Worm (Caenorhabditis elegans) whole organism, mixed stage, embryonic: ENCODE measurements around the gene fbxa-77.

ENCODE experiments used
- M03D4.4 ChIP-seq: sonication (generic microtip); optimal IDR thresholded peaks from 2 replicates; lab custom pipeline; 2017; ENCODE audit warnings: mild to moderate bottlenecking, missing genetic modification characterization, missing compliant biosample characterization
- elt-1 ChIP-seq: sonication (generic microtip); optimal IDR thresholded peaks from 2 replicates; lab custom pipeline; 2017; ENCODE audit warnings: missing genetic modification characterization, mild to moderate bottlenecking, missing compliant biosample characterization, antibody characterized with exemption, moderate library complexity, borderline replicate concordance; ENCODE audit not compliant: insufficient read depth
- lin-32 ChIP-seq: fragments of 200-800 bp; sonication (Bioruptor generic); optimal IDR thresholded peaks from 2 replicates; lab custom pipeline; 2018; ENCODE audit warnings: mild to moderate bottlenecking, missing genetic modification characterization, missing compliant biosample characterization
- lsy-2 ChIP-seq: fragments of 150-350 bp; optimal IDR thresholded peaks from 2 replicates; lab custom pipeline; 2014; ENCODE audit warnings: missing biosample characterization, missing genetic modification characterization
- nhr-12 ChIP-seq: fragments of 150-350 bp; optimal IDR thresholded peaks from 2 replicates; lab custom pipeline; 2014; ENCODE audit warnings: missing biosample characterization, missing genetic modification characterization
- nhr-237 ChIP-seq: fragments of 150-350 bp; optimal IDR thresholded peaks from 2 replicates; lab custom pipeline; 2014; ENCODE audit warnings: missing biosample characterization, missing genetic modification characterization
- nhr-28 ChIP-seq: fragments of 150-350 bp; optimal IDR thresholded peaks from 2 replicates; lab custom pipeline; 2014; ENCODE audit warnings: missing biosample characterization, missing genetic modification characterization
- snpc-4 ChIP-seq: fragments of 150-350 bp; optimal IDR thresholded peaks from 2 replicates; lab custom pipeline; 2014; ENCODE audit warnings: missing biosample characterization, missing genetic modification characterization
- unc-39 ChIP-seq: fragments of 150-350 bp; optimal IDR thresholded peaks from 2 replicates; lab custom pipeline; 2014; ENCODE audit warnings: missing biosample characterization, missing genetic modification characterization

DNA sequence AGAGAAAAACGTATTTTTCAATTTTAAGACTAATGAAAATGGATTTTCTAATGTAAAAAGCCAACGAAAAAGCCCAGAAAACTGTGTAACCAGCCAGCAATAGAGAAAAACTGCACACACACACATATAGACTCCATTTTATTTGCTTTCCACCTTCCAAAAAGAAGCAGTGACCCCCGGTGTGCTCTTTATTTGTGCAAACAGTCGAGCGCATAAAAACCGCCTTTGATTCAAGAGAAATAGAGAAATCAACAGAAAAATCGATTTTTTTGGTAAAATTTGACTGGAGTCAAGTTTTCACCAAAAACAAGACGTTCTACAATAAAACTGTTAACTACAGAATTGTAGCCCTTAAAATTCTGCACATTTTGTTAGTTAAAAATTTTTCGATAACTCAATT is 20.7 kb upstream of the fbxa-77 start:
- TF ChIP-seq nhr-12 (tag; lab: Kevin White, UChicago) (no peak), lsy-2 (no peak), nhr-237 (no peak), lin-32 (no peak), M03D4.4 (no peak), unc-39 (tag; lab: Kevin White, UChicago) (no peak), elt-1 (tag; lab: Kevin White, UChicago) (no peak), snpc-4 (no peak), nhr-28 (no peak)
